Worm (Caenorhabditis elegans) whole organism, L2 larva: ENCODE results near the gene nhr-157.

ENCODE experiments used
- C34F6.9 ChIP-seq: fragments of 150-350 bp; optimal IDR thresholded peaks from 2 replicates; lab custom pipeline; 2014; ENCODE audit warnings: missing biosample characterization, missing genetic modification characterization
- F13H6.1 ChIP-seq: sonication (generic microtip); optimal IDR thresholded peaks from 2 replicates; lab custom pipeline; 2016; ENCODE audit warnings: missing genetic modification characterization, missing compliant biosample characterization
- R02D3.7 ChIP-seq: fragments of 150-350 bp; optimal IDR thresholded peaks from 2 replicates; lab custom pipeline; 2014; ENCODE audit warnings: missing biosample characterization, missing genetic modification characterization
- ZK546.5 ChIP-seq: sonication (generic microtip); optimal IDR thresholded peaks from 2 replicates; lab custom pipeline; 2017; ENCODE audit warnings: missing biosample characterization, missing genetic modification characterization
- alr-1 ChIP-seq: fragments of 150-350 bp; optimal IDR thresholded peaks from 2 replicates; lab custom pipeline; 2014; ENCODE audit warnings: missing biosample characterization, missing genetic modification characterization
- aly-2 ChIP-seq: fragments of 150-350 bp; optimal IDR thresholded peaks from 2 replicates; lab custom pipeline; 2014; ENCODE audit warnings: missing biosample characterization, missing genetic modification characterization
- ama-1 ChIP-seq: fragments of 150-350 bp; optimal IDR thresholded peaks from 2 replicates; lab custom pipeline; 2018; ENCODE audit warnings: inconsistent platforms
- blmp-1 ChIP-seq: sonication (generic microtip); optimal IDR thresholded peaks from 2 replicates; lab custom pipeline; 2017; ENCODE audit warnings: missing genetic modification characterization, mild to moderate bottlenecking, missing compliant biosample characterization, antibody characterized with exemption, moderate library complexity; ENCODE audit not compliant: insufficient read depth
- crh-2 ChIP-seq: sonication (generic microtip); optimal IDR thresholded peaks from 2 replicates; lab custom pipeline; 2017; ENCODE audit warnings: missing biosample characterization, missing genetic modification characterization
- dmd-4 ChIP-seq: sonication (generic microtip); optimal IDR thresholded peaks from 2 replicates; lab custom pipeline; 2017; ENCODE audit warnings: missing biosample characterization, missing genetic modification characterization
- egl-27 ChIP-seq: sonication (generic microtip); optimal IDR thresholded peaks from 3 replicates; lab custom pipeline; 2017; ENCODE audit warnings: missing biosample characterization, missing genetic modification reagents, missing genetic modification characterization
- elt-1 ChIP-seq: fragments of 150-350 bp; optimal IDR thresholded peaks from 2 replicates; lab custom pipeline; 2014; ENCODE audit warnings: missing biosample characterization, missing genetic modification characterization
- fos-1 ChIP-seq: fragments of 150-350 bp; optimal IDR thresholded peaks from 2 replicates; lab custom pipeline; 2014; ENCODE audit warnings: missing biosample characterization, missing genetic modification characterization
- gmeb-1 ChIP-seq: fragments of 150-350 bp; optimal IDR thresholded peaks from 2 replicates; lab custom pipeline; 2014; ENCODE audit warnings: missing biosample characterization, missing genetic modification characterization
- lin-11 ChIP-seq: fragments of 150-350 bp; sonication (generic microtip); optimal IDR thresholded peaks from 2 replicates; lab custom pipeline; 2014; ENCODE audit warnings: missing biosample characterization, missing genetic modification characterization, inconsistent platforms, mixed read lengths
- lin-13 ChIP-seq: fragments of 150-350 bp; optimal IDR thresholded peaks from 2 replicates; lab custom pipeline; 2014; ENCODE audit warnings: missing biosample characterization, missing genetic modification reagents, missing genetic modification characterization
- lin-39 ChIP-seq: fragments of 150-350 bp; optimal IDR thresholded peaks from 2 replicates; lab custom pipeline; 2014; ENCODE audit warnings: missing biosample characterization, missing genetic modification reagents, missing genetic modification characterization
- lsy-2 ChIP-seq, 2 experiments: fragments of 150-350 bp in 1 of 2; sonication (generic microtip) in 1 of 2; optimal IDR thresholded peaks; 2 replicates each; lab custom pipeline; 2014 to 2017; ENCODE audit warnings: missing biosample characterization in 2 of 2, missing genetic modification characterization in 2 of 2
- nhr-12 ChIP-seq: fragments of 150-350 bp; optimal IDR thresholded peaks from 2 replicates; lab custom pipeline; 2014; ENCODE audit warnings: missing biosample characterization, missing genetic modification characterization
- nhr-129 ChIP-seq: fragments of 150-350 bp; optimal IDR thresholded peaks from 2 replicates; lab custom pipeline; 2014; ENCODE audit warnings: missing biosample characterization, missing genetic modification characterization
- nhr-21 ChIP-seq: fragments of 150-350 bp; optimal IDR thresholded peaks from 2 replicates; lab custom pipeline; 2014; ENCODE audit warnings: missing biosample characterization, missing genetic modification characterization
- nhr-25 ChIP-seq: fragments of 150-350 bp; sonication (generic microtip); optimal IDR thresholded peaks from 3 replicates; lab custom pipeline; 2014; ENCODE audit warnings: missing biosample characterization, missing genetic modification characterization
- nhr-6 ChIP-seq: fragments of 150-350 bp; optimal IDR thresholded peaks from 2 replicates; lab custom pipeline; 2014; ENCODE audit warnings: missing biosample characterization, missing genetic modification characterization
- nhr-77 ChIP-seq: fragments of 150-350 bp; optimal IDR thresholded peaks from 2 replicates; lab custom pipeline; 2014; ENCODE audit warnings: missing biosample characterization, missing genetic modification characterization
- peb-1 ChIP-seq: fragments of 150-350 bp; optimal IDR thresholded peaks from 2 replicates; lab custom pipeline; 2014; ENCODE audit warnings: missing biosample characterization, missing genetic modification characterization
- sem-4 ChIP-seq: fragments of 150-350 bp; optimal IDR thresholded peaks from 2 replicates; lab custom pipeline; 2014; ENCODE audit warnings: missing biosample characterization, missing genetic modification reagents, missing genetic modification characterization
- skn-1 ChIP-seq: sonication (generic microtip); optimal IDR thresholded peaks from 2 replicates; lab custom pipeline; 2017; ENCODE audit warnings: missing biosample characterization, missing genetic modification characterization
- sma-3 ChIP-seq: sonication (generic microtip); optimal IDR thresholded peaks from 2 replicates; lab custom pipeline; 2016; ENCODE audit warnings: missing genetic modification reagents, missing genetic modification characterization, missing compliant biosample characterization
- sma-9 ChIP-seq, 2 experiments: fragments of 150-350 bp in 1 of 2; sonication (generic microtip) in 1 of 2; optimal IDR thresholded peaks; 2 replicates each; lab custom pipeline; 2014 to 2016; ENCODE audit warnings: missing genetic modification characterization in 2 of 2, mild to moderate bottlenecking in 1 of 2, missing biosample characterization in 1 of 2, missing compliant biosample characterization in 1 of 2, missing genetic modification reagents in 1 of 2, moderate library complexity in 1 of 2
- snpc-4 ChIP-seq: fragments of 150-350 bp; optimal IDR thresholded peaks from 2 replicates; lab custom pipeline; 2014; ENCODE audit warnings: missing biosample characterization, missing genetic modification characterization
- unc-39 ChIP-seq: fragments of 150-350 bp; optimal IDR thresholded peaks from 2 replicates; lab custom pipeline; 2014; ENCODE audit warnings: missing biosample characterization, missing genetic modification characterization
- unc-62 ChIP-seq: fragments of 150-350 bp; optimal IDR thresholded peaks from 2 replicates; lab custom pipeline; 2014; ENCODE audit warnings: missing biosample characterization, missing genetic modification reagents, missing genetic modification characterization
- zag-1 ChIP-seq: fragments of 150-350 bp; optimal IDR thresholded peaks from 2 replicates; lab custom pipeline; 2014; ENCODE audit warnings: missing biosample characterization, missing genetic modification characterization
- ztf-11 ChIP-seq: sonication (generic microtip); optimal IDR thresholded peaks from 2 replicates; lab custom pipeline; 2017; ENCODE audit warnings: missing biosample characterization, missing genetic modification characterization

Gene nhr-157

DNA sequence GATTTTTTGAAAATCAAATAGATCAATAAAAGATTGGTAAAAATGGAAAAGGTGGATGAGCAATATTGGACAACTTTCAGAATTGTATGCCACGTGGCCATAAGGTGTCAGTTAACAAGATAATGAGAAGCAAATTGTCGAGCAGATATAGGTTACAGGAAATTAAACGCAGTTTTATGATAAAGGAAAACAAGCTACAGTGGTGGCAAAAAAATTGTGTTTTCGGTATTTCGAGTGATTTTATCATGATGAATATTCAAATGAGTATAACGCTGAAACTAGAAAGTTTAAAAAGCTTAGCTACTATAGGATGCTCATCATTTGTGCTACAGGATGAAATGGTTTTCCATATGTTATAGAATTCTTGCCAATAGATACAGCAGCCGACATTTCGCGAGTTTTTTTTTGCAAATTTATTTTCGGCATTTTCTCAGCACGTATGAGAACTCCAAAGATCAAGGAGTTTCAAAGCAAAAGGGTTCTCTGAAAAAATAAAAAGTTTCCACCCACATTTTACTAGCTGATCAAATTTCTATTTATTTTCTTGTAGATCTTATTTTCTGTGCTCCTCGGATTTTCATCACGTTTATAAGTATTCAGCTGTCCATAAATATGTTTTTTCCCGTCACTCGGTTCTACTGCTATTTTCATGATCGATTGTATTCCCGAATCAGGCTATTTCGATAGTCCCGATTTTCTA is 33.8 kb upstream of the nhr-157 start, which contains the start of the genes str-229 and srh-190:
TSS of gene str-229 (minus strand) at position 101 of the 700 bp plus-strand sequence.
TSS of gene srh-190 (plus strand) at position 650 of the 700 bp plus-strand sequence.
- no peak for TF ChIP-seq unc-39 (tag; lab: Kevin White, UChicago)

DNA sequence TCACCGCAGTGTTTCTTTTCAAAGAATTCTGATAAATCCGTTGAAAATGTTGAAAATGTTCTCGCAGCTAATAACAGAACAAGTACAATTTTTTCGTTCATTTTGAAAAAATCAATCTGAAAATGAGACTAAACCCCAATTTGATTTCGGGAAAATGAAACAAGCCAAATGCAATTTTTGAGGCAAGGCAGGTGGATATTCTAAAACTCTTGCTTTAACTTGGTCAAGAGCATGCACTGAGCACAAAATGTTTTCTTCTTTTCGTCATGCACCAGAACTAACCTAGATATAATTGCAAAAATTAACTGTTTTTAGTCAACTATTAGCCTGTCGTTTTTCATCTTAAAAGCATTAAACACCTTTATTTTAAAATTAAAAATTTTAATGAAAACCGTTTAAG is 31.3 kb upstream of the nhr-157 start, which contains the start of gene irld-22:
TSS of gene irld-22 (minus strand) at position 101 of the 400 bp plus-strand sequence.
- TF ChIP-seq C34F6.9, result no peak
- TF ChIP-seq dmd-4 (tag; lab: Kevin White, UChicago), result no peak
- TF ChIP-seq peb-1 (tag; lab: Kevin White, UChicago), result no peak
- TF ChIP-seq ztf-11 (tag; lab: Kevin White, UChicago), result no peak
- no peak for TF ChIP-seq lin-11 (tag; lab: Kevin White, UChicago)
- TF ChIP-seq lsy-2 (tag; optimal IDR thresholded peaks at IDR 0.05; lab: Kevin White, UChicago), result no peak
- TF ChIP-seq gmeb-1 (tag; lab: Kevin White, UChicago), result no peak
- TF ChIP-seq ZK546.5 (tag; lab: Kevin White, UChicago), result no peak
- TF ChIP-seq nhr-77 (tag; lab: Kevin White, UChicago), result no peak
- no peak for TF ChIP-seq sma-3 (GFP tag; lab: Kevin White, UChicago)
- no peak for TF ChIP-seq egl-27 (tag; lab: Kevin White, UChicago)
- TF ChIP-seq alr-1, result no peak
- no peak for TF ChIP-seq sem-4 (tag; lab: Kevin White, UChicago)
- TF ChIP-seq lin-13, result no peak
- TF ChIP-seq zag-1, result no peak
- no peak for TF ChIP-seq nhr-25 (tag; lab: Kevin White, UChicago)
- TF ChIP-seq fos-1 (tag; lab: Kevin White, UChicago), result no peak
- TF ChIP-seq sma-9 (GFP tag; optimal IDR thresholded peaks at IDR 0.05; lab: Kevin White, UChicago), result no peak
- no peak for TF ChIP-seq sma-9 (tag; optimal IDR thresholded peaks at IDR 0.05; lab: Kevin White, UChicago)
- TF ChIP-seq, all 48 proteins: peak for 0

- TF ChIP-seq dmd-4 (tag; lab: Kevin White, UChicago), result no peak
- no peak for TF ChIP-seq nhr-129
- TF ChIP-seq nhr-12, result no peak
- no peak for TF ChIP-seq unc-62 (GFP tag; lab: Kevin White, UChicago)
- TF ChIP-seq nhr-77 (tag; lab: Kevin White, UChicago), result no peak
- no peak for TF ChIP-seq ztf-11 (tag; lab: Kevin White, UChicago)
- no peak for TF ChIP-seq skn-1
- TF ChIP-seq blmp-1 (tag; lab: Kevin White, UChicago), result no peak
Observed at ce11 chrV:3896018-3896417, 27.2 kb upstream of the nhr-157 start.

DNA sequence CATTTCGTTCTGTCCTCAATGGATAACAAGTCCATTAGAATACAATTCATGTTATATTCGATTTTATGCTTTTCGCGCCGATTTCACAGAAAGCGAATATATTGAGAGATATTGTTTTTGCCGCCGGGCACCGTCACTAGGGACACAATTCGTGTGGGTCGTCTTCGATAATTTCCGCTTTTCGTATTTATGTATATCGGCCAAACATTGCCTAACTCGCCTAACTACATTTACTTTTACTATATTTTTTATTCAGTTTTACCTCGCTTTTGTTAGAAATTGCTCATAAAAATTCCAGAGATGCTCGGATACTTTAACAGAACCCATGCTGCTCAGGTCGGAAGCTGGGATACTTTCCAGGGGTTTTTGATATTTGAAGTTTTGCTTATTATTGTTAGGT is 25.9 kb upstream of the nhr-157 start, which contains the start of gene sre-9:
TSS of gene sre-9 (plus strand) at position 301 of the 400 bp plus-strand sequence.
- TF ChIP-seq blmp-1 (tag; lab: Kevin White, UChicago) (no peak), unc-62 (GFP tag; lab: Kevin White, UChicago) (no peak), fos-1 (tag; lab: Kevin White, UChicago) (no peak), lin-13 (no peak), elt-1 (tag; lab: Kevin White, UChicago) (no peak), R02D3.7 (tag; lab: Kevin White, UChicago) (no peak), nhr-77 (tag; lab: Kevin White, UChicago) (no peak), peb-1 (tag; lab: Kevin White, UChicago) (no peak), skn-1 (no peak), nhr-12 (no peak), lin-39 (tag; lab: Kevin White, UChicago) (no peak), alr-1 (no peak), gmeb-1 (tag; lab: Kevin White, UChicago) (no peak), nhr-129 (no peak), snpc-4 (tag; lab: Kevin White, UChicago) (no peak), crh-2 (no peak), aly-2 (tag; lab: Kevin White, UChicago) (no peak), F13H6.1 (tag; lab: Kevin White, UChicago) (no peak)

DNA sequence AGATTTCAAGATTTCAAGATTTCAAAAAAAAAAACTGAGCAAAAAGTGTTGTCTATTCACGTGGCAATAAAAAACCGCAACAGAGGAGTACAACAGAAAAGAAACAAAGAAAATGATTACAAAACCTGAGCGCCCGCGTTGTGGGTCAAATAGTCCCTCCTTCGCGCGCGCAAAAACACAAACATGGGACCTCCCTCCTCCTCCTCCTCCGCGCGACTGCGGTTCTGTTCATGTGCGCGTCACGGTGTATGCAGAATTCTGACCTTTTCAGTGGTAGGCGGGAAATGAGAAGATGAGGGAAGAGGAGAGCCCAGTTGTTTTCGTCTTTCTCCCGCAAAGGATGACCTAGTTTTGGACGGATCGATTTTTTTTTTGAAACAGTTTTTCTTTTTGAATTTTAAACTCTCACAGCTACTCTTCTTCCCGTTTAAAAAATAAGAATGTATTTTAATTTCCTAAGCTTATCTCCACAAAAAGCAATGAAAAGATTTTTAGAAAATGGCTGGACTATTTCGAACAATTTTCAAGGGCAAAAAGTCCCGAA is 23.6 kb upstream of the nhr-157 start, which contains the start of gene C17E7.4:
TSS of gene C17E7.4 (plus strand) at position 494 of the 544 bp plus-strand sequence.
- TF ChIP-seq crh-2 (no peak), lin-11 (tag; lab: Kevin White, UChicago) (no peak), sem-4 (tag; lab: Kevin White, UChicago) (no peak), C34F6.9 (no peak), nhr-21 (tag; lab: Kevin White, UChicago) (no peak), dmd-4 (tag; lab: Kevin White, UChicago) (no peak), ZK546.5 (tag; lab: Kevin White, UChicago) (no peak), ama-1 (lab: Kevin White, UChicago) (no peak), unc-62 (GFP tag; lab: Kevin White, UChicago) (no peak), nhr-6 (no peak), nhr-77 (tag; lab: Kevin White, UChicago) (no peak), nhr-129 (no peak), fos-1 (tag; lab: Kevin White, UChicago) (no peak), nhr-25 (tag; lab: Kevin White, UChicago) (no peak)
